Worm (Caenorhabditis elegans) whole organism, L4/young adult: Measurements from ENCODE around the gene tofu-6.

Source experiments
- dao-5 ChIP-seq: sonication (generic microtip); optimal IDR thresholded peaks from 2 replicates; lab custom pipeline; 2016; ENCODE audit warnings: missing genotype, missing genetic modification characterization, moderate library complexity, missing compliant biosample characterization
- him-1 ChIP-seq: sonication (generic microtip); optimal IDR thresholded peaks from 2 replicates; lab custom pipeline; 2016; ENCODE audit warnings: missing genotype, missing genetic modification reagents, missing genetic modification characterization, missing compliant biosample characterization

- no peak for TF ChIP-seq dao-5 (tag; lab: Kevin White, UChicago)
- no peak for TF ChIP-seq him-1 (tag; lab: Kevin White, UChicago)
Observed at ce11 chrII:5416204-5416764, 4.8 kb upstream of the tofu-6 start, which contains the start of gene EEED8.2.
